Worm (Caenorhabditis elegans): ENCODE results near the gene cyp-29A4.

The cyp-29A4 gene

DNA sequence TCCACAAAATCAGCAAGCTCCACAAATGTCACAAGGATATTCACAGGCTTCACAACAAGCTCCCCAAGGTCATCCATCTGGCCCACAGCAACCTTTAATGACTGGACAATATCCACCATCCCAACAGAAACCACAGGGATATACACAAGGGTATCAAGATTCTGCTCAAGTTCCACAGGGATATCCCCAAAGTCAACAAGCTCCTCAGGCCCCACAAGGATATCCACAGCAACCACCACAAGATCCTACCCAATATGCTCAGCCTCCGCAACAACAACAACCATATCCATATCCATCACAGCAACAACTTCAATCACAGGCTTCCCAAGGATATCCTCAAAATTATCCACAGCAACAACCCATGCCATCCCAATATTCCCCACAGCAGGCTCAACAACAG lies 37.9 kb upstream of the cyp-29A4 start:
- TF ChIP-seq nhr-25 (tag; optimal IDR thresholded peaks at IDR 0.05) (no peak), ztf-1 (GFP tag; conservative IDR thresholded peaks at IDR 0.05) (no peak)

- TF ChIP-seq Y55F3AM.14 (GFP tag; optimal IDR thresholded peaks at IDR 0.05): no peak
- TF ChIP-seq ztf-1 (GFP tag; conservative IDR thresholded peaks at IDR 0.05): no peak
- no peak for TF ChIP-seq sma-9 (GFP tag; optimal IDR thresholded peaks at IDR 0.05)
- TF ChIP-seq sma-9 (tag; optimal IDR thresholded peaks at IDR 0.05): no peak
- TF ChIP-seq crh-2 (tag; optimal IDR thresholded peaks at IDR 0.05): no peak
- no peak for TF ChIP-seq zag-1 (tag; optimal IDR thresholded peaks at IDR 0.05)
Observed at ce11 chrV:9618420-9618819, 36.1 kb upstream of the cyp-29A4 start.

DNA sequence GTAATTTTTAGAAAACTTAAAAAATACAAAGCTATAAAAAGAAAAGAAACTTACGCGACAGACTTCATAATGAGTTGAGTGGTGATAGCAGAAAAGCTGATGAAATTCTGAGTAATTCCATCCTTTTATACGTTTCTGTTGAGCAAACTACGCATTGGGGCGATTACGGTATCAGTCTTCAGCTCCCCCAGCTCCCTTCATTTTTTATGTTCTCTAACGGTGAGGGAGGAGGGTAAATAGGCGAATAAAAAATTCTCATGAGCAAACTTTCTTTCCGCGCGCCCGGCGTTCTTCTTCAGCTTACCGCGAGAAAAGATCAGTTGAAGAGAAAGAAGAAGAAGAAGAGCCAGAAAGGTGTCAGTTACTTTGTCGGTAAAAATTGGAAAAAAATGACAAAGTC lies 35.6 kb upstream of the cyp-29A4 start, which contains the start of gene idpc-7:
TSS of gene idpc-7 (minus strand) at position 101 of the 400 bp plus-strand sequence.
- TF ChIP-seq lsy-2 (tag; optimal IDR thresholded peaks at IDR 0.05) (no peak), dmd-4 (tag; optimal IDR thresholded peaks at IDR 0.05) (no peak), unc-62 (GFP tag; optimal IDR thresholded peaks at IDR 0.05) (no peak), crh-2 (tag; optimal IDR thresholded peaks at IDR 0.05) (no peak), sem-4 (tag; optimal IDR thresholded peaks at IDR 0.05) (no peak), nhr-237 (tag; optimal IDR thresholded peaks at IDR 0.05) (no peak), elt-3 (tag; optimal IDR thresholded peaks at IDR 0.05) (no peak), ztf-1 (GFP tag; conservative IDR thresholded peaks at IDR 0.05) (no peak), nhr-23 (tag; optimal IDR thresholded peaks at IDR 0.05) (no peak), skn-1 (tag; optimal IDR thresholded peaks at IDR 0.05) (no peak), peb-1 (tag; optimal IDR thresholded peaks at IDR 0.05) (no peak), mab-5 (tag; optimal IDR thresholded peaks at IDR 0.05) (no peak)

DNA sequence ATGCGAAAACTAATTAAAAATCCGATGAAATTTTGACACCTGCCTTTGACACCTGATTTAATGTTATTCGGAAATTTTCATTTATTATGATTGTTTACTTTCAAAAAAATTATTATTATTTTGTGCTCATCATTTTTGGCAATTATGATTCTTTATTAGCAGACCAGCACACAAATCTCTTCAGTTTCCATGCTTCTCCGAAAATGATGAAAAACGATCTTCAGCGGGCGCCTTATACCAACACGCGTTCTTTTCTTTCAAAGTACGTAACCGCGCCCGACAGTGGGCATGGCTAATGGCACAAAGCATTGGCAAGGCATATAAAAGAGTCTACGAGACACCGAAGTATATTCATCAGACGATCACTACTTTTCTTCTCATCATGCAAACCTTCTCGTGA lies 34.7 kb upstream of the cyp-29A4 start, which contains the start of gene idpc-6:
TSS of gene idpc-6 (plus strand) at position 301 of the 400 bp plus-strand sequence.
- TF ChIP-seq aly-2 (tag; optimal IDR thresholded peaks at IDR 0.05) (no peak), nhr-77 (tag; optimal IDR thresholded peaks at IDR 0.05) (no peak), ztf-4 (tag; optimal IDR thresholded peaks at IDR 0.05) (no peak), R02D3.7 (tag; optimal IDR thresholded peaks at IDR 0.05) (no peak), lin-39 (tag; optimal IDR thresholded peaks at IDR 0.05) (no peak), egl-27 (tag; optimal IDR thresholded peaks at IDR 0.05) (no peak), peb-1 (tag; optimal IDR thresholded peaks at IDR 0.05) (no peak), ZK546.5 (tag; optimal IDR thresholded peaks at IDR 0.05) (no peak), skn-1 (tag; optimal IDR thresholded peaks at IDR 0.05) (no peak), zag-1 (tag; optimal IDR thresholded peaks at IDR 0.05) (no peak), elt-1 (tag; optimal IDR thresholded peaks at IDR 0.05) (no peak), dmd-4 (tag; optimal IDR thresholded peaks at IDR 0.05) (no peak), C34F6.9 (tag; optimal IDR thresholded peaks at IDR 0.05) (no peak), mbf-1 (tag; optimal IDR thresholded peaks at IDR 0.05) (no peak)

DNA sequence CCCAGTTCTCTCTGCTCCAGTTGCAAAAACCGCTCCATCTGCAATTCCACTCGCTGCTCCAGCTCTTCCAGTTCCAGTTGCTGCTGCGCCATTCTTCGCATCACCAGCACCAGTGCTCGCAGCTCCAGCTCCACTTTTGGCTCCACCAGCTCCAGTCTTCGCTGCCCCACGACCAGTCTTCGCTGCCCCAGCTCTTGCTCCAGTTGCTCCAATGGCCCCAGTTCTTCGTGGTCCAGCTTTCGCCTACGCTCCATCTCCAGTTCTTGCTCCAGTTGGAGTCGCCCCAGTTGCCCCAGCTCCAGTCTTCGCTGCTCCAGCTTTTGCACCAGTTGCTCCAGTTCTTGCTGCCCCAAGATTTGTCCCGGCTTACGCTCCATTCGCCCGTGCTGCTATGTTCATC lies 34.1 kb upstream of the cyp-29A4 start:
- TF ChIP-seq zag-1 (tag; optimal IDR thresholded peaks at IDR 0.05) (no peak), ztf-1 (GFP tag; conservative IDR thresholded peaks at IDR 0.05) (no peak), R02D3.7 (tag; optimal IDR thresholded peaks at IDR 0.05) (no peak), unc-62 (GFP tag; optimal IDR thresholded peaks at IDR 0.05) (no peak), crh-2 (tag; optimal IDR thresholded peaks at IDR 0.05) (no peak), peb-1 (tag; optimal IDR thresholded peaks at IDR 0.05) (no peak), sma-9 (GFP tag; optimal IDR thresholded peaks at IDR 0.05) (no peak), sma-9 (tag; optimal IDR thresholded peaks at IDR 0.05) (no peak), unc-55 (GFP tag; optimal IDR thresholded peaks at IDR 0.05) (no peak), nhr-25 (tag; optimal IDR thresholded peaks at IDR 0.05) (no peak), elt-1 (tag; optimal IDR thresholded peaks at IDR 0.05) (no peak), ceh-16 (tag; optimal IDR thresholded peaks at IDR 0.05) (no peak)

DNA sequence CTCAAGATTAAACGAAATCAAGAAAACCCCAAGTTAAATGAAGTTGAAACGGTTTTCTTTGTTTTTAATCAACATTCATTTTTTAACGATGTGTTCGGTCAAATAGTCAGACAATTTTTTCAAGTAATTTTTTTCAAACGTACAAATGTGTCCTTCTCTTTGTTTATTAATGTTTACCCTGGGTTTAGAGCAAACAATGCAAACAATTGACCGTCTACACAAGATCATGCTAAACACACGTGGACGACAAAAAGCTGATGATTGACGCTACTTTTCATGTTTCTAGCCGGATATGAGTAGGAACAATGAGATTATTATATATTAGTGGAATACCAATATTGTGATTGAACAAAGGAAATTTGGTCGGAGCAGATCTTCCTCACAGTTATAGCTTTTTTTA lies 33.1 kb upstream of the cyp-29A4 start:
- no peak for TF ChIP-seq Y55F3AM.14 (GFP tag; optimal IDR thresholded peaks at IDR 0.05)
- TF ChIP-seq skn-1 (tag; optimal IDR thresholded peaks at IDR 0.05): no peak

DNA sequence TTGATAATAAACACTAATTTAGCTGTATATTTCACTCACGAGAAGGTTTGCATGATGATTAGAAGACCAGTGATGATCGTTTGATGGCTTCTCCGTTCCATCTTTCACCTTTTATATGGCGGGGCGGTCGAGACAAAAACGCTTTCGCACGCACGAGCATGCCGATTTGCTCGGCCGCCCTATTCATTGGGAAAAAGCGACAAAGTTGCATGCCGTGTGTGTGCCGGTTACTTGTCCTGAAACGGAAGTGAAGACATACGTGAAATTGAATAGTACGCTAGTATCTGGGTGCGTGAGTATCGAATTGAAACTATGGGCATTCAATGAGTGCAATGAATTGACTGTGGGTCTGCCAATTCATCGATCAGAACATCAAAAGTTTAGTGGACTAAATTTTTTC lies 31.7 kb upstream of the cyp-29A4 start, which contains the start of gene idpc-5:
TSS of gene idpc-5 (minus strand) at position 101 of the 400 bp plus-strand sequence.
- TF ChIP-seq dmd-4 (tag; optimal IDR thresholded peaks at IDR 0.05): no peak
- TF ChIP-seq C34F6.9 (tag; optimal IDR thresholded peaks at IDR 0.05): no peak
- no peak for TF ChIP-seq ztf-1 (GFP tag; conservative IDR thresholded peaks at IDR 0.05)
- TF ChIP-seq R02D3.7 (tag; optimal IDR thresholded peaks at IDR 0.05): no peak
- TF ChIP-seq ztf-4 (tag; optimal IDR thresholded peaks at IDR 0.05): no peak
- no peak for TF ChIP-seq mab-5 (tag; optimal IDR thresholded peaks at IDR 0.05)
- no peak for TF ChIP-seq unc-55 (GFP tag; optimal IDR thresholded peaks at IDR 0.05)
